Fruit fly (Drosophila melanogaster) whole organism, adult: Measurements from ENCODE around the gene CG5768.
A peak's percentile ranks its signal among the peaks of the same experiment; 100 is the strongest.

Experiments
- CG11617 ChIP-seq: fragments of 200-800 bp; sonication (Bioruptor generic); optimal IDR thresholded peaks from 2 replicates; lab custom pipeline; 2017; ENCODE audit warnings: mild to moderate bottlenecking, missing biosample characterization, missing genetic modification reagents, missing genetic modification characterization
- CG12768 ChIP-seq: fragments of 200-800 bp; sonication (Bioruptor generic); optimal IDR thresholded peaks from 2 replicates; lab custom pipeline; 2017; ENCODE audit warnings: missing biosample characterization, missing genetic modification characterization, mild to moderate bottlenecking, moderate library complexity, missing genetic modification reagents
- CG14711 ChIP-seq: fragments of 200-800 bp; sonication (Bioruptor generic); optimal IDR thresholded peaks from 2 replicates; lab custom pipeline; 2018; ENCODE audit warnings: missing biosample characterization, mild to moderate bottlenecking, missing genetic modification characterization, moderate library complexity
- CG1620 ChIP-seq: fragments of 200-800 bp; sonication (Bioruptor generic); optimal IDR thresholded peaks from 2 replicates; lab custom pipeline; 2016; ENCODE audit warnings: missing biosample characterization, missing genetic modification characterization
- CG33017 ChIP-seq: fragments of 200-800 bp; sonication (Bioruptor generic); optimal IDR thresholded peaks from 2 replicates; lab custom pipeline; 2018; ENCODE audit warnings: missing biosample characterization, mild to moderate bottlenecking, missing genetic modification characterization, moderate library complexity
- CG5204 ChIP-seq: fragments of 200-800 bp; sonication (Bioruptor generic); optimal IDR thresholded peaks from 2 replicates; lab custom pipeline; 2016; ENCODE audit warnings: missing biosample characterization, missing genetic modification characterization
- CG7045 ChIP-seq: fragments of 200-800 bp; sonication (Bioruptor generic); optimal IDR thresholded peaks from 2 replicates; lab custom pipeline; 2017; ENCODE audit warnings: missing biosample characterization, mild to moderate bottlenecking, missing genetic modification characterization
- CG7101 ChIP-seq: fragments of 200-800 bp; sonication (Bioruptor generic); optimal IDR thresholded peaks from 2 replicates; lab custom pipeline; 2018; ENCODE audit warnings: missing biosample characterization, mild to moderate bottlenecking, missing genetic modification characterization, moderate library complexity
- Clk ChIP-seq: fragments of 200-800 bp; sonication (Bioruptor generic); optimal IDR thresholded peaks from 2 replicates; lab custom pipeline; 2017; ENCODE audit warnings: missing biosample characterization, missing genetic modification characterization
- Crg-1 ChIP-seq: fragments of 200-800 bp; sonication (Bioruptor generic); optimal IDR thresholded peaks from 2 replicates; lab custom pipeline; 2016; ENCODE audit warnings: missing biosample characterization, missing genetic modification characterization
- Hr96 ChIP-seq: fragments of 200-800 bp; sonication (Bioruptor generic); optimal IDR thresholded peaks from 2 replicates; lab custom pipeline; 2016; ENCODE audit warnings: missing biosample characterization, missing genetic modification characterization
- Mnt ChIP-seq: fragments of 200-800 bp; sonication (Bioruptor generic); optimal IDR thresholded peaks from 2 replicates; lab custom pipeline; 2016; ENCODE audit warnings: missing biosample characterization, mild to moderate bottlenecking, missing genetic modification characterization
- bab1 ChIP-seq: fragments of 200-800 bp; sonication (Bioruptor generic); optimal IDR thresholded peaks from 3 replicates; lab custom pipeline; 2019; ENCODE audit warnings: missing biosample characterization, mild to moderate bottlenecking, missing genetic modification characterization, moderate library complexity
- cic ChIP-seq: fragments of 200-800 bp; sonication (Bioruptor generic); optimal IDR thresholded peaks from 2 replicates; lab custom pipeline; 2017; ENCODE audit warnings: missing biosample characterization, mild to moderate bottlenecking, missing genetic modification characterization, moderate library complexity
- cnc ChIP-seq, 2 experiments: fragments of >200 bp; optimal IDR thresholded peaks; 2 replicates each; lab custom pipeline; 2017
- kay ChIP-seq: fragments of 200-800 bp; sonication (Bioruptor generic); peaks from one replicate; lab custom pipeline; 2016; ENCODE audit warnings: missing biosample characterization, missing genetic modification characterization, borderline replicate concordance
- ovo ChIP-seq: fragments of 200-800 bp; sonication (Bioruptor generic); optimal IDR thresholded peaks from 2 replicates; lab custom pipeline; 2016; ENCODE audit warnings: missing biosample characterization, missing genetic modification characterization
- pad ChIP-seq: fragments of 200-800 bp; sonication (Bioruptor generic); optimal IDR thresholded peaks from 3 replicates; lab custom pipeline; 2017; ENCODE audit warnings: missing biosample characterization, missing genetic modification characterization, mild to moderate bottlenecking, moderate library complexity, missing genetic modification reagents
- tj ChIP-seq: fragments of 200-800 bp; sonication (Bioruptor generic); optimal IDR thresholded peaks from 3 replicates; lab custom pipeline; 2017; ENCODE audit warnings: missing biosample characterization, mild to moderate bottlenecking, missing genetic modification characterization, moderate library complexity
- toe ChIP-seq: fragments of 200-800 bp; sonication (Bioruptor generic); optimal IDR thresholded peaks from 2 replicates; lab custom pipeline; 2016; ENCODE audit warnings: missing biosample characterization, missing genetic modification characterization

Gene CG5768

DNA sequence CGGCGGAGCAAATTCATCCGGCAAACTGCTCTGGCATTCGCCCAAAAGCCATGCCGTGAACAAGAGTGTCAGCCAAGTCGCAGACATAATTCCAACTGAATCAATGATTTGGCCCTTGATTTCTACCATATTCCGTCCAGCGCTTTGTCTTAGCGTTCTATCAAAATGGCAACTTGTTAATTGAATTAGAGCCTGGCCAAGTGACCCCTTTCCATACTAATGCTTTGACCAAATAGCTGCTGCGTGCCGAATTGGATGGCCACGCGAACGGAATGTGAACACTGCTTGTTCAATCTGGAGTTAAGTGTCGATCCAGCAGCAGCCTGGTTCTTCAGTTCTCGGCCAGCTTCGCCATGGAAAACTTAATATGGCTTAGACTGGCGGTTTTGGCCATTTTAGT lies at the start of gene CG5768, which contains the start of gene CG13615:
Gene CG5768 (minus strand): TSS at position 101 of the 400 bp plus-strand sequence.
Gene CG13615 (plus strand): TSS at position 280 of the 400 bp plus-strand sequence.
- TF ChIP-seq CG33017 (tag; lab: Kevin White, UChicago) (no peak), CG7101 (tag; lab: Kevin White, UChicago) (no peak), CG12768 (GFP tag; lab: Kevin White, UChicago) (no peak), kay (GFP tag; lab: Kevin White, UChicago) (no peak), Hr96 (GFP tag; lab: Kevin White, UChicago) (no peak)

DNA sequence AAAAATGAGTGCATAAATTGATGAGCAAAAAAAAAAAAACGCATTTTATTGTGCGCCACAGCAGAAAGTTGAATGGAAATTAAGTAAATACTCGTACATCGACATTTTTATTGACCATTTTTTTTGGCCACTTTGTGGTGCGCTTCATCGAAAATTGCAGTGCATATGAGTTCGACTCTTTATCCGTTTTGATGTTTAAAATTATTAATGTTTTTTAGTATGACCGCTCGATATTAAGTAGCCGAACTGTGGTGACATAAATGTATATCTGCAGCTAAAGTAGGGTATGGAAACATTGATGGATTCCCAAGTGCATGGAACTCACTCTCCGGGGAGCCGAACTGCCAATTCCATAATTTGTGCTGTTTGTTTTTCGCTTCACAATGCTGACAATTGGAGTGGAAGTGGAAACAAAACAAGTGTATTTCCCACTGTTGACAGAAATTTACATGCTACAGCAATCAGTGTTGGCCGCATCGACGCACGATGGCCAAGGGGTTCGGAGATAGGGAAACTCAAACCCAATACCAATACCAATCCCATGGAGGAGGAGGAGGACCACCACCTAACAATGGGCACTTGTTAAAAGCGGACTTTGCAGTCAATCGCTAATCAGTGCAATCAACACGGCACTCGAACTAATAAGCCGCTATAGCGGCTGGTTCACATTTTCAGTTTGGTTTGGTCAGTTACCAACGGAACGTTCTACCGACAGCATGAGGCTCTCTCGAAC lies 2.2 kb upstream of the CG5768 start, which contains the start of gene CG13616:
Gene CG13616 (plus strand): TSS at position 683 of the 733 bp plus-strand sequence.
- TF ChIP-seq CG7045 (GFP tag; lab: Kevin White, UChicago) (no peak), kay (GFP tag; lab: Kevin White, UChicago) (no peak), Crg-1 (no peak), tj (GFP tag; lab: Kevin White, UChicago) (peak; percentile 50)

DNA sequence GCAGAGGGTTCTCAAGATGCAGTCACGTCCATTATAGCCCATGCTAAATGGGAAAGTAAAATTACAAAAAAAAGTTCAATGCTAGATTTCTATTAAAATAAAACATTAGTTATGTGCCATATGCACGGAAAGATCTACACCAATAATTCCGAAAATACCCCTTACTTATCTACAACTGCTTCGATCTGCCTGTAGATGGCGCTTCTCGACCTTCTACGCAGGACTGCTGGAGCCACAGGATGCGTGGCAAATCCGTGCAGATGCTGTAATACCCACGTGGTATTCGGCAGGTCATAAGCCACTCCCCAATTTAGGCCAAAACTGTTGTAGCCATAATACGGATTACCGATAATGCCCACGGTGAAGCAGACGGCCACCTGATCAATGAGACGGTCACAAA lies 3.7 kb downstream of the CG5768 start:
- TF ChIP-seq cic: no peak
- TF ChIP-seq Mnt (GFP tag; lab: Kevin White, UChicago): no peak
- no peak for TF ChIP-seq ovo (GFP tag; lab: Kevin White, UChicago)
- TF ChIP-seq CG14711 (tag; lab: Kevin White, UChicago): no peak
- no peak for TF ChIP-seq CG7101 (tag; lab: Kevin White, UChicago)
- TF ChIP-seq CG7045 (GFP tag; lab: Kevin White, UChicago): no peak
- no peak for TF ChIP-seq cnc (optimal IDR thresholded peaks at IDR 0.05; lab: Kevin White, UChicago)
- TF ChIP-seq CG5204 (GFP tag; lab: Kevin White, UChicago): no peak
- TF ChIP-seq toe (GFP tag; lab: Kevin White, UChicago): no peak
- no peak for TF ChIP-seq bab1 (GFP tag; lab: Kevin White, UChicago)
- TF ChIP-seq Clk (GFP tag; lab: Kevin White, UChicago): no peak
- TF ChIP-seq Crg-1: no peak

DNA sequence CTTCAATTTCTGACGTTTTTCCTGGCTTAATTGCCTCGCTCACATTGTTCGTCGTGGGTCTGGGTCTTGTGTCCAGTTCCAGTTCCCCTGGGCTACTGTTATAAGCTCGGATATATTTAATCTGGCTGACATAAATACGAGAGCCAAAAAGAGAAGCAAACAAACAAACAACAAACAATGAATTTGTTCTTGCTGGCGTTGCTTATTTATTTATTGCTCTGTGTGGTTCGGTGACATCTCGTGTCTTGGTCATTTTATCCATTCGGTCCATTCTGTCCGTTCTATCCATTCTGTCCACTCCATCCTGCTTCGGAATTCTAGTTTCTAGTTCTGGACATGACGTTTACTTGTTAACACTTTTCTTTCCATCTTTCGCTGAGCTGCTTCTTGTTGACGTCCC lies 5.2 kb downstream of the CG5768 start, which contains the start of gene CG17780:
Gene CG17780 (minus strand): TSS at position 101 of the 400 bp plus-strand sequence.
- no peak for TF ChIP-seq toe (GFP tag; lab: Kevin White, UChicago)
- TF ChIP-seq bab1 (GFP tag; lab: Kevin White, UChicago): no peak
- TF ChIP-seq Clk (GFP tag; lab: Kevin White, UChicago): no peak
- TF ChIP-seq Crg-1: no peak
- TF ChIP-seq kay (GFP tag; lab: Kevin White, UChicago): no peak
- no peak for TF ChIP-seq Hr96 (GFP tag; lab: Kevin White, UChicago)
- TF ChIP-seq CG7101 (tag; lab: Kevin White, UChicago): no peak
- TF ChIP-seq pad: no peak

DNA sequence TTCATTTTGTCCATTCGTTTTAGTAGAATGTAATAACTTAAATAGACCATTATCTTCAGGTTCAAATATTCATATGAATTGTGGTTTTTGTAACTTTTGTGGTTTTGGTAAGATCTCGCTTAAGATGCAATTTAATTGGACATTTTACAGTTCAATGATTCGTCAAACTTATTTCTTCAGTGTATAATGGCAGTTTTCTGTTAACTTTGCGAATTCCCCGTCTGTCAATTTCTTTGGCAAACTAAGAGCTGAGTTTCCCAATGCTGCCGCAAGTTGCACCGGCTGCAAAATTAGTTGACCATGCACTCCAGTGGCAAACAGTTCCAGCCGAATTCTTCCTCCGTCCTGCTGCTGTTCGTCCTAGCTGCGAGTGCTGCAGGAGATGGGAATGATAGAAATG lies 13.6 kb downstream of the CG5768 start, which contains the start of gene CG33342:
Gene CG33342 (plus strand): TSS at position 301 of the 400 bp plus-strand sequence.
- TF ChIP-seq Crg-1: no peak
- no peak for TF ChIP-seq pad
- TF ChIP-seq Clk (GFP tag; lab: Kevin White, UChicago): no peak
- TF ChIP-seq Hr96 (GFP tag; lab: Kevin White, UChicago): no peak
- TF ChIP-seq CG11617 (GFP tag; lab: Kevin White, UChicago): no peak
- no peak for TF ChIP-seq CG5204 (GFP tag; lab: Kevin White, UChicago)
- TF ChIP-seq cnc (optimal IDR thresholded peaks at IDR 0.05; lab: Kevin White, UChicago): no peak
- no peak for TF ChIP-seq CG7101 (tag; lab: Kevin White, UChicago)
- no peak for TF ChIP-seq CG14711 (tag; lab: Kevin White, UChicago)
- TF ChIP-seq CG1620 (GFP tag; lab: Kevin White, UChicago): no peak
- TF ChIP-seq tj (GFP tag; lab: Kevin White, UChicago): no peak
- no peak for TF ChIP-seq cic
- no peak for TF ChIP-seq ovo (GFP tag; lab: Kevin White, UChicago)
- no peak for TF ChIP-seq CG7045 (GFP tag; lab: Kevin White, UChicago)
- TF ChIP-seq CG33017 (tag; lab: Kevin White, UChicago): no peak
- TF ChIP-seq Mnt (GFP tag; lab: Kevin White, UChicago): no peak

DNA sequence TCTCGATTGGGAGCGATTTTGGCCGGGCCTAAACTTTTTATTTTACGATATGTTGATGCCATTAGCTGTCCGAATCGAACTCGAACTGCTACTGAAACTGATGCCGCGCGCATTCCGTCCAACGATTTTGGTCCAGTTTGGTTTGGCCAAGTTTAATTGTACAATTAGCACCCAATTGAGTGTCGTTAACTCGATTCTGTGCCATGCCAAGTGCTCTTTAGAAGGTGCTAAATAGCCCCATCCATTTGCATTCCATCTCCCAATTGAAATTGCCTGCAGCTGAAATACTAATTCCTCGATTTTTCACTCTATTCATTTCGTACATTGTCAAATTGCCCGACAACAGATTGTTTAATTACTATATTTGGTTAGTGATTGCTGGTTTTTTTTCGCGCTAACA lies 14.6 kb downstream of the CG5768 start, which contains the start of gene CG17781:
Gene CG17781 (minus strand): TSS at position 101 of the 400 bp plus-strand sequence.
- TF ChIP-seq bab1 (GFP tag; lab: Kevin White, UChicago): no peak
- no peak for TF ChIP-seq tj (GFP tag; lab: Kevin White, UChicago)
- no peak for TF ChIP-seq cnc (optimal IDR thresholded peaks at IDR 0.05; lab: Kevin White, UChicago)
- no peak for TF ChIP-seq ovo (GFP tag; lab: Kevin White, UChicago)
- no peak for TF ChIP-seq Mnt (GFP tag; lab: Kevin White, UChicago)
- TF ChIP-seq CG33017 (tag; lab: Kevin White, UChicago): no peak
- no peak for TF ChIP-seq cic
- no peak for TF ChIP-seq pad

DNA sequence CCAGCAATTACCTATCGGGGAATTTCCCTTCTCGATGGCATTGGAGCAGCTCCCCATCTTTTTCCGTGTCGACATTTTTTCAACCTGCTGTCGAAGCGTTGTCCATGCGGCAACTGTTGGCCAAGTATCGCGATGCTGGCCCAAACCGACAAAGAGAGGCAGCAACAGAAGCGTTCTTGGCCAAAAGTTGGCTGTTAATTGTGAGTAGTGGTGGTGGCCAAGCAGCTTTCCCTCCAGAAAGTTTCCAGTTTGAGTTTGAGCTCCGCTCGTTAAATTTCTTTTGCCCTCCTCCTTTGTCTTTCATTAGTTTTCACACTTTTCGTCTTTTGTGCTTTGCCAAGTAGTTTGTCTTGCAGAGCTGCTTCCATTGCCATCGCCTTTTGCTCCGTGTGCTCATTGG lies 17.5 kb downstream of the CG5768 start, which contains the start of gene CG17782:
Gene CG17782 (minus strand): TSS at position 101 of the 400 bp plus-strand sequence.
- TF ChIP-seq pad: no peak
- TF ChIP-seq CG12768 (GFP tag; lab: Kevin White, UChicago): no peak
- no peak for TF ChIP-seq Crg-1
- TF ChIP-seq cnc (optimal IDR thresholded peaks at IDR 0.05; lab: Kevin White, UChicago): no peak
- no peak for TF ChIP-seq toe (GFP tag; lab: Kevin White, UChicago)
- TF ChIP-seq bab1 (GFP tag; lab: Kevin White, UChicago): no peak
- no peak for TF ChIP-seq Hr96 (GFP tag; lab: Kevin White, UChicago)
- no peak for TF ChIP-seq kay (GFP tag; lab: Kevin White, UChicago)
- TF ChIP-seq CG33017 (tag; lab: Kevin White, UChicago): no peak
- TF ChIP-seq CG11617 (GFP tag; lab: Kevin White, UChicago): no peak
- no peak for TF ChIP-seq Mnt (GFP tag; lab: Kevin White, UChicago)
- TF ChIP-seq cic: no peak
- no peak for TF ChIP-seq Clk (GFP tag; lab: Kevin White, UChicago)
- TF ChIP-seq tj (GFP tag; lab: Kevin White, UChicago): no peak
